Fruit fly (Drosophila melanogaster) whole organism, embryonic: ENCODE data around the gene CG4293.
A peak's percentile ranks its signal among the peaks of the same experiment; 100 is the strongest.

Experiments
- Antp ChIP-seq: fragments of 200-800 bp; sonication (Bioruptor generic); optimal IDR thresholded peaks from 3 replicates; lab custom pipeline; 2016; ENCODE audit warnings: missing biosample characterization, missing genetic modification characterization
- BtbVII ChIP-seq: fragments of 200-800 bp; sonication (Bioruptor generic); optimal IDR thresholded peaks from 3 replicates; lab custom pipeline; 2017; ENCODE audit warnings: missing biosample characterization, mild to moderate bottlenecking, missing genetic modification characterization
- Bteb2 ChIP-seq: fragments of 200-800 bp; sonication (Bioruptor generic); optimal IDR thresholded peaks from 2 replicates; lab custom pipeline; 2016; ENCODE audit warnings: missing biosample characterization, missing genetic modification characterization
- CG13296 ChIP-seq: fragments of 200-800 bp; sonication (Bioruptor generic); optimal IDR thresholded peaks from 3 replicates; lab custom pipeline; 2018; ENCODE audit warnings: missing biosample characterization, mild to moderate bottlenecking, missing genetic modification characterization
- CG15601 ChIP-seq: fragments of 200-800 bp; sonication (Bioruptor generic); optimal IDR thresholded peaks from 3 replicates; lab custom pipeline; 2019; ENCODE audit warnings: missing biosample characterization, mild to moderate bottlenecking, missing genetic modification characterization, moderate library complexity
- CG17568 ChIP-seq: fragments of 200-800 bp; sonication (Bioruptor generic); optimal IDR thresholded peaks from 2 replicates; lab custom pipeline; 2018; ENCODE audit warnings: missing biosample characterization, mild to moderate bottlenecking, missing genetic modification characterization, moderate library complexity
- CG17802 ChIP-seq: fragments of 200-800 bp; sonication (Bioruptor generic); optimal IDR thresholded peaks from 2 replicates; lab custom pipeline; 2018; ENCODE audit warnings: missing biosample characterization, mild to moderate bottlenecking, missing genetic modification characterization, moderate library complexity
- CG18262 ChIP-seq: fragments of 200-800 bp; optimal IDR thresholded peaks from 3 replicates; lab custom pipeline; 2019; ENCODE audit warnings: missing biosample characterization, mild to moderate bottlenecking, missing genetic modification characterization, moderate library complexity
- CG30020 ChIP-seq: fragments of 200-800 bp; optimal IDR thresholded peaks from 2 replicates; lab custom pipeline; 2019; ENCODE audit warnings: missing biosample characterization, mild to moderate bottlenecking, missing genetic modification characterization, moderate library complexity
- CG32532 ChIP-seq: fragments of 200-800 bp; sonication (Bioruptor generic); IDR thresholded peaks from 2 replicates; pipeline ENCODE4 v1.3.6; 2022; ENCODE audit warnings: missing biosample characterization, missing genetic modification characterization
- CG42726 ChIP-seq: fragments of 200-800 bp; sonication (Bioruptor generic); IDR thresholded peaks from 2 replicates; pipeline ENCODE4 v1.3.6; 2022; ENCODE audit warnings: missing biosample characterization, missing genetic modification characterization; ENCODE audit not compliant: partially characterized antibody
- CG4360 ChIP-seq: fragments of 200-800 bp; sonication (Bioruptor generic); IDR thresholded peaks from 2 replicates; pipeline ENCODE4 v1.3.6; 2022; ENCODE audit warnings: missing biosample characterization, missing genetic modification characterization
- CG4707 ChIP-seq: fragments of 200-800 bp; sonication (Bioruptor generic); optimal IDR thresholded peaks from 2 replicates; lab custom pipeline; 2018; ENCODE audit warnings: missing biosample characterization, mild to moderate bottlenecking, missing genetic modification characterization, moderate library complexity
- CG4820 ChIP-seq: fragments of 200-800 bp; sonication (Bioruptor generic); optimal IDR thresholded peaks from 3 replicates; lab custom pipeline; 2016; ENCODE audit warnings: missing biosample characterization, missing genetic modification characterization
- CG5180 ChIP-seq: fragments of 200-800 bp; sonication (Bioruptor generic); optimal IDR thresholded peaks from 3 replicates; lab custom pipeline; 2017; ENCODE audit warnings: missing biosample characterization, missing genetic modification characterization, mild to moderate bottlenecking, moderate library complexity, missing genetic modification reagents
- CG6689 ChIP-seq: fragments of 200-800 bp; sonication (Bioruptor generic); IDR thresholded peaks from 2 replicates; pipeline ENCODE4 v1.3.6; 2022; ENCODE audit warnings: missing biosample characterization, missing genetic modification characterization
- CG6854 ChIP-seq: fragments of 200-800 bp; sonication (Bioruptor generic); optimal IDR thresholded peaks from 3 replicates; lab custom pipeline; 2017; ENCODE audit warnings: missing biosample characterization, mild to moderate bottlenecking, missing genetic modification characterization
- CHES-1-like ChIP-seq: fragments of 200-800 bp; sonication (Bioruptor generic); optimal IDR thresholded peaks from 2 replicates; lab custom pipeline; 2016; ENCODE audit warnings: missing biosample characterization, missing genetic modification characterization
- CTCF ChIP-seq: fragments of 200-800 bp; sonication (Bioruptor generic); optimal IDR thresholded peaks from 2 replicates; lab custom pipeline; 2017; ENCODE audit warnings: missing biosample characterization, mild to moderate bottlenecking, missing genetic modification characterization, moderate library complexity
- Camta ChIP-seq: fragments of 200-800 bp; sonication (Bioruptor generic); optimal IDR thresholded peaks from 2 replicates; lab custom pipeline; 2016; ENCODE audit warnings: missing biosample characterization, missing genetic modification characterization
- D19A ChIP-seq: fragments of 200-800 bp; optimal IDR thresholded peaks from 3 replicates; lab custom pipeline; 2019; ENCODE audit warnings: missing biosample characterization, mild to moderate bottlenecking, missing genetic modification characterization, moderate library complexity
- Dll ChIP-seq: fragments of 200-800 bp; sonication (Bioruptor generic); IDR thresholded peaks from 4 replicates; pipeline ENCODE4 v1.3.6; 2022; ENCODE audit warnings: missing biosample characterization, missing genetic modification characterization; ENCODE audit not compliant: partially characterized antibody
- Drgx ChIP-seq: fragments of 200-800 bp; sonication (Bioruptor generic); IDR thresholded peaks from 2 replicates; pipeline ENCODE4 v1.3.6; 2022; ENCODE audit warnings: missing biosample characterization, missing genetic modification characterization
- E2f2 ChIP-seq: fragments of 200-800 bp; sonication (Bioruptor generic); IDR thresholded peaks from 2 replicates; pipeline ENCODE4 v1.3.6; 2022; ENCODE audit warnings: missing biosample characterization, missing genetic modification characterization
- Eip74EF ChIP-seq, 2 experiments: fragments of 200-800 bp in 1 of 2; fragments of >200 bp in 1 of 2; sonication (Bioruptor generic) in 1 of 2; optimal IDR thresholded peaks; 2 replicates each; lab custom pipeline; 2017 to 2019; ENCODE audit warnings: missing biosample characterization in 2 of 2, missing genetic modification characterization in 2 of 2, mild to moderate bottlenecking in 1 of 2, moderate library complexity in 1 of 2
- Hr3 ChIP-seq: fragments of 200-800 bp; sonication (Bioruptor generic); optimal IDR thresholded peaks from 3 replicates; lab custom pipeline; 2016; ENCODE audit warnings: missing biosample characterization, missing genetic modification characterization
- Mrtf ChIP-seq: fragments of 200-800 bp; sonication (Bioruptor generic); IDR thresholded peaks from 3 replicates; pipeline ENCODE4 v1.3.6; 2022; ENCODE audit warnings: missing biosample characterization, missing genetic modification characterization
- Neu2 ChIP-seq: fragments of 200-800 bp; sonication (Bioruptor generic); optimal IDR thresholded peaks from 3 replicates; lab custom pipeline; 2016; ENCODE audit warnings: missing biosample characterization, missing genetic modification characterization, borderline replicate concordance
- Ravus ChIP-seq: fragments of 200-800 bp; sonication (Bioruptor generic); IDR thresholded peaks from 2 replicates; pipeline ENCODE4 v1.3.6; 2022; ENCODE audit warnings: missing biosample characterization, missing genetic modification characterization
- Spps ChIP-seq: fragments of 200-800 bp; sonication (Bioruptor generic); optimal IDR thresholded peaks from 2 replicates; lab custom pipeline; 2018; ENCODE audit warnings: missing biosample characterization, mild to moderate bottlenecking, missing genetic modification characterization
- TFAM ChIP-seq: fragments of 200-800 bp; sonication (Bioruptor generic); optimal IDR thresholded peaks from 2 replicates; lab custom pipeline; 2017; ENCODE audit warnings: missing biosample characterization, missing genetic modification characterization, inconsistent platforms
- ab ChIP-seq: fragments of 200-800 bp; sonication (Bioruptor generic); optimal IDR thresholded peaks from 2 replicates; lab custom pipeline; 2016; ENCODE audit warnings: missing biosample characterization, missing genetic modification characterization
- ac ChIP-seq: fragments of 200-800 bp; sonication (Bioruptor generic); optimal IDR thresholded peaks from 3 replicates; lab custom pipeline; 2017; ENCODE audit warnings: missing biosample characterization, mild to moderate bottlenecking, missing genetic modification characterization
- bbx ChIP-seq: fragments of 200-800 bp; sonication (Bioruptor generic); IDR thresholded peaks from 2 replicates; pipeline ENCODE4 v1.3.6; 2022; ENCODE audit warnings: missing biosample characterization, missing genetic modification characterization; ENCODE audit not compliant: partially characterized antibody
- chn ChIP-seq: fragments of 200-800 bp; sonication (Bioruptor generic); optimal IDR thresholded peaks from 2 replicates; lab custom pipeline; 2016; ENCODE audit warnings: missing biosample characterization, missing genetic modification characterization
- crc ChIP-seq: fragments of 200-800 bp; sonication (Bioruptor generic); optimal IDR thresholded peaks from 2 replicates; lab custom pipeline; 2016; ENCODE audit warnings: missing biosample characterization, missing genetic modification characterization
- da ChIP-seq: fragments of 200-800 bp; sonication (Bioruptor generic); optimal IDR thresholded peaks from 2 replicates; lab custom pipeline; 2016; ENCODE audit warnings: missing biosample characterization, missing genetic modification characterization
- en ChIP-seq: fragments of 200-800 bp; sonication (Bioruptor generic); optimal IDR thresholded peaks from 2 replicates; lab custom pipeline; 2016; ENCODE audit warnings: missing biosample characterization, missing genetic modification characterization
- gt ChIP-seq: fragments of 200-800 bp; sonication (Bioruptor generic); IDR thresholded peaks from 2 replicates; pipeline ENCODE4 v1.3.6; 2022; ENCODE audit warnings: missing biosample characterization, missing genetic modification characterization
- ham ChIP-seq: fragments of 200-800 bp; sonication (Bioruptor generic); IDR thresholded peaks from 2 replicates; pipeline ENCODE4 v1.3.6; 2022; ENCODE audit warnings: missing biosample characterization, missing genetic modification characterization
- nom ChIP-seq: fragments of 200-800 bp; sonication (Bioruptor generic); optimal IDR thresholded peaks from 2 replicates; lab custom pipeline; 2017; ENCODE audit warnings: missing biosample characterization, missing genetic modification characterization, mild to moderate bottlenecking, moderate library complexity, missing genetic modification reagents
- odd ChIP-seq: fragments of 200-800 bp; sonication (Bioruptor generic); optimal IDR thresholded peaks from 2 replicates; lab custom pipeline; 2017; ENCODE audit warnings: missing biosample characterization, mild to moderate bottlenecking, missing genetic modification characterization
- pho ChIP-seq: fragments of 200-800 bp; sonication (Bioruptor generic); optimal IDR thresholded peaks from 2 replicates; lab custom pipeline; 2016; ENCODE audit warnings: missing biosample characterization, missing genetic modification characterization
- ranshi ChIP-seq: fragments of 200-800 bp; sonication (Bioruptor generic); IDR thresholded peaks from 2 replicates; pipeline ENCODE4 v1.3.6; 2022; ENCODE audit warnings: missing biosample characterization, missing genetic modification characterization
- scrt ChIP-seq: fragments of 200-800 bp; sonication (Bioruptor generic); optimal IDR thresholded peaks from 2 replicates; lab custom pipeline; 2018; ENCODE audit warnings: missing biosample characterization, mild to moderate bottlenecking, missing genetic modification characterization, moderate library complexity
- sna ChIP-seq: fragments of 200-800 bp; sonication (Bioruptor generic); IDR thresholded peaks from 2 replicates; pipeline ENCODE4 v1.3.6; 2022; ENCODE audit warnings: missing biosample characterization, missing genetic modification characterization; ENCODE audit not compliant: partially characterized antibody
- stc ChIP-seq: fragments of 200-800 bp; sonication (Bioruptor generic); IDR thresholded peaks from 2 replicates; pipeline ENCODE4 v1.3.6; 2022; ENCODE audit warnings: missing biosample characterization, missing genetic modification characterization
- unc-4 ChIP-seq: fragments of 200-800 bp; sonication (Bioruptor generic); IDR thresholded peaks from 2 replicates; pipeline ENCODE4 v1.3.6; 2022; ENCODE audit warnings: missing biosample characterization, missing genetic modification characterization; ENCODE audit not compliant: partially characterized antibody

The CG4293 gene

DNA sequence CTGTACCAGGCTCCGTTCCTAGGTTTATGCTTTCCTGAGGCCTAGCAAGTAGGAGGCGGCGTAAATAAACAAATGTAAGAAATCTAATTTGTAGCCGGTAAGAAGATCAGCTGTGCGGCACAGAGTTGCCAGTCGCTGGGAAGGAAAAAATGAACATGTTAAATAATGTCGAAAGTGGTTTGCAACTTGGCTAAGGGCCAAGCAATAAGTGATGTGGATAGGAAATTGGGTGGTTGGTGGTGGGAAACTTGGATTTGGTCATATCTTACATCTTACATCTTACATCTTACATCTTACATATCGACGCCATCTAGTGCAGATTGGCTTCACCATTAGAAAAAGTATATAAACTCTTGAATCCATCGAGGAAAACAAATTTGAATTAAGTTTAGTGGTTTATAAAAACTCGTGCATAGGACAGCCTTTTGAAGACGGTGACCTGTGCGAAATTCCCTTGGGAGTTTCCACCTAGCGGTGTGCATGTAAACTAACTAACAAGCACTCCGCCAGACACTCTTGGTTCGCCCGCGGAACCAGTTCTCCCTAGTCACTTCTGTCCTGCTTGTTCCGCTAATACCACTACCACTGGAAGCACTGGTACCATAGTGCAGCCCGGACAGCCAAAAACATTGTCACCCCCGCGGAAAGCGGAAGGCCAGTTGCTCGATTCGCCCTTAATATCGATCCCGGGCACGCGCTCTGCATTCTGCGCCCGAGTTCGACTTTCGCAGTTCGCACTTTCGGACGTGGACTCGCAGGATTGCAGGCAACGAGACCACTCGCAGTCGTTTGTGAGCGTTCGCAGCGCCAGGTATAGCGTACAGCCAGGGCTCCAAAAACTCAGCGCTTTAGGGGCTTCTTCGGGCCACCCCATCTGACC lies at the start of gene CG4293, which contains the start of gene Appl (continued):
- TF ChIP-seq CG4820 (GFP tag; lab: Kevin White, UChicago) (no peak), Dll (no peak), Eip74EF (GFP tag; optimal IDR thresholded peaks at IDR 0.05; lab: Kevin White, UChicago) (no peak), odd (GFP tag; lab: Kevin White, UChicago) (no peak), CG15601 (tag; lab: Kevin White, UChicago) (no peak), nom (GFP tag; lab: Kevin White, UChicago) (peak; percentile 1), crc (GFP tag; lab: Kevin White, UChicago) (no peak), Camta (no peak), CG4360 (GFP tag; lab: Robert Waterston, UW) (no peak), Mrtf (GFP tag; lab: Robert Waterston, UW) (no peak), TFAM (GFP tag; lab: Kevin White, UChicago) (no peak), en (GFP tag; lab: Kevin White, UChicago) (no peak), Hr3 (GFP tag; lab: Kevin White, UChicago) (no peak), ranshi (GFP tag; lab: Robert Waterston, UW) (no peak), Antp (GFP tag; lab: Kevin White, UChicago) (no peak), CG13296 (no peak), CG17802 (tag; lab: Kevin White, UChicago) (no peak), E2f2 (GFP tag; lab: Robert Waterston, UW) (0 out of 2 replicates have a peak, but pooled peaks have one; percentile 33), CG6854 (GFP tag; lab: Kevin White, UChicago) (no peak), CG17568 (GFP tag; lab: Kevin White, UChicago) (no peak), D19A (tag; lab: Kevin White, UChicago) (no peak), CG42726 (GFP tag; lab: Robert Waterston, UW) (peak; percentile 46; the same call in 1 of the 2 replicates), gt (GFP tag; lab: Robert Waterston, UW) (no peak), Bteb2 (GFP tag; lab: Kevin White, UChicago) (no peak), CTCF (GFP tag; lab: Kevin White, UChicago) (peak; percentile 95), ac (GFP tag; lab: Kevin White, UChicago) (no peak), pho (GFP tag; lab: Kevin White, UChicago) (no peak), Drgx (GFP tag; lab: Robert Waterston, UW) (no peak), CHES-1-like (GFP tag; lab: Kevin White, UChicago) (peak; percentile 23), unc-4 (GFP tag; lab: Robert Waterston, UW) (0 out of 2 replicates have a peak, but pooled peaks have one; percentile 21), da (GFP tag; lab: Kevin White, UChicago) (no peak), CG18262 (peak; percentile 17), scrt (GFP tag; lab: Kevin White, UChicago) (no peak), Ravus (GFP tag; lab: Robert Waterston, UW) (no peak), CG30020 (tag; lab: Kevin White, UChicago) (no peak), CG6689 (no peak), ham (GFP tag; lab: Robert Waterston, UW) (no peak)
- TF ChIP-seq, all 482 proteins: peak for 81

DNA sequence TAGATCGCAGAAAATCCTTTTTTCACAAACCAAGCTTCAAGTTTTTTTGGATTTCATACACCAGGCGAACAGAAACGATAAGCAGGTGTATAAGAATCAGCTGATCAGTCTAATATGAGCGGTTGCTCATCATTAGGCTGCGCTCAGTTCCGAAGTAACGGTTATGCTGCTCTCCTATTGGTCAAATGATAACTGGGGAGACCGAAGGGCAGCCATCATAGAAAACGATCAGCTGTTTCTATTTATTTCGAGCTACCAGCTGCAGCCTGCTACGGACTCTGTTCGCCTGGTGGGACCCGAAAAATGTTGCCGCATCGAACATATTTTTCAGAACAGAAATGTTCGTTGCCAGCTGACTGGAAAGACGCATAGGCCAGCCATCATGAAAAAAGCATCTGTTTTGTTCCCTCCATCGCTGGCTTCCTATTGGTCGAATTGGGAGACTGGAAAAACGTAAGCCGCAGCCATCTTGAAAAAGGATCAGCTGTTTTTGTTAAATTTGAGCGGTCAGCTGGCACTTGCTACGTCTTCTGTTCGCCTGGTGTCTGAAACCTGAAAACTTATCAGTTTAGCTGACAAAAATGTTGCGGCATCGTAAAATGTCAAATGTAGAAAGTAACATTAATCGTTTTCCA lies 16.4 kb upstream of the CG4293 start:
- TF ChIP-seq pho (GFP tag; lab: Kevin White, UChicago): no peak
- TF ChIP-seq Hr3 (GFP tag; lab: Kevin White, UChicago): no peak
- TF ChIP-seq chn (GFP tag; lab: Kevin White, UChicago): no peak
- no peak for TF ChIP-seq stc (GFP tag; lab: Robert Waterston, UW)
- TF ChIP-seq CG32532: no peak
- TF ChIP-seq CG4707 (GFP tag; lab: Kevin White, UChicago): no peak
- no peak for TF ChIP-seq ab
- TF ChIP-seq bbx (GFP tag; lab: Robert Waterston, UW): 0 out of 2 replicates have a peak, but pooled peaks have one; percentile 11
- no peak for TF ChIP-seq BtbVII
- no peak for TF ChIP-seq Neu2 (GFP tag; lab: Kevin White, UChicago)
- TF ChIP-seq sna: 0 out of 2 replicates have a peak, but pooled peaks have one; percentile 20
- peak; percentile 47 for TF ChIP-seq CG5180
- peak; percentile 74 for TF ChIP-seq CTCF (GFP tag; lab: Kevin White, UChicago)
- TF ChIP-seq Spps (tag; lab: Kevin White, UChicago): no peak
